Fruit fly (Drosophila melanogaster) whole organism: Measurements from ENCODE around the gene CG5882.

Source experiments
- CG8478 ChIP-seq: fragments of >200 bp; optimal IDR thresholded peaks from 2 replicates; lab custom pipeline; 2018; ENCODE audit warnings: inconsistent platforms
- EcR ChIP-seq, 2 experiments: fragments of >200 bp; optimal IDR thresholded peaks; 2 replicates each; lab custom pipeline; 2017; ENCODE audit warnings: missing biosample characterization in 2 of 2, missing genetic modification characterization in 2 of 2, missing genetic modification reagents in 2 of 2
- pan ChIP-seq: fragments of >200 bp; optimal IDR thresholded peaks from 2 replicates; lab custom pipeline; 2017
- psq ChIP-seq: fragments of >200 bp; optimal IDR thresholded peaks from 2 replicates; lab custom pipeline; 2017
- usp ChIP-seq: fragments of >200 bp; optimal IDR thresholded peaks from 2 replicates; lab custom pipeline; 2017; ENCODE audit warnings: missing biosample characterization, missing genetic modification characterization, mixed read lengths

dm6 chr3R:27076618-27077017, 41.8 kb upstream of the CG5882 start:
- TF ChIP-seq psq (lab: Kevin White, UChicago) = no peak
- TF ChIP-seq pan (lab: Kevin White, UChicago) = no peak
- no peak for TF ChIP-seq CG8478 (lab: Kevin White, UChicago)
- no peak for TF ChIP-seq usp
- TF ChIP-seq EcR (GFP tag; optimal IDR thresholded peaks at IDR 0.05; lab: Kevin White, UChicago) = no peak
